Worm (Caenorhabditis elegans) whole organism, late embryonic: ENCODE results near the gene ife-5.

ENCODE experiments used
- C08G9.2 ChIP-seq: sonication (generic microtip); optimal IDR thresholded peaks from 2 replicates; lab custom pipeline; 2016; ENCODE audit warnings: mild to moderate bottlenecking, missing genetic modification characterization, moderate library complexity, missing compliant biosample characterization
- Y22D7AL.16 ChIP-seq: sonication (generic microtip); optimal IDR thresholded peaks from 2 replicates; lab custom pipeline; 2016; ENCODE audit warnings: missing genetic modification characterization, missing compliant biosample characterization
- ceh-2 ChIP-seq: sonication (generic microtip); optimal IDR thresholded peaks from 2 replicates; lab custom pipeline; 2016; ENCODE audit warnings: missing genotype, missing genetic modification characterization, missing compliant biosample characterization
- ceh-24 ChIP-seq: sonication (generic microtip); optimal IDR thresholded peaks from 2 replicates; lab custom pipeline; 2016; ENCODE audit warnings: mild to moderate bottlenecking, missing genetic modification characterization, missing compliant biosample characterization
- ceh-30 ChIP-seq: fragments of 150-350 bp; optimal IDR thresholded peaks from 2 replicates; lab custom pipeline; 2014; ENCODE audit warnings: missing biosample characterization, missing genetic modification characterization
- ceh-34 ChIP-seq: sonication (generic microtip); optimal IDR thresholded peaks from 2 replicates; lab custom pipeline; 2016; ENCODE audit warnings: mild to moderate bottlenecking, missing genetic modification characterization, missing compliant biosample characterization
- ceh-45 ChIP-seq: fragments of 200-800 bp; sonication (Bioruptor generic); IDR thresholded peaks from 2 replicates; pipeline ENCODE4 v1.3.6; 2022; ENCODE audit warnings: missing genetic modification reagents, missing genetic modification characterization, missing compliant biosample characterization
- ceh-48 ChIP-seq: sonication (generic microtip); optimal IDR thresholded peaks from 2 replicates; lab custom pipeline; 2016; ENCODE audit warnings: missing genetic modification characterization, inconsistent platforms, missing compliant biosample characterization
- che-1 ChIP-seq: sonication (generic microtip); optimal IDR thresholded peaks from 2 replicates; lab custom pipeline; 2016; ENCODE audit warnings: mild to moderate bottlenecking, missing genetic modification characterization, missing compliant biosample characterization
- eyg-1 ChIP-seq: sonication (generic microtip); optimal IDR thresholded peaks from 2 replicates; lab custom pipeline; 2016; ENCODE audit warnings: missing genotype, missing genetic modification characterization, missing compliant biosample characterization
- fax-1 ChIP-seq: sonication (generic microtip); optimal IDR thresholded peaks from 2 replicates; lab custom pipeline; 2016; ENCODE audit warnings: missing genotype, missing genetic modification characterization, missing compliant biosample characterization
- fkh-10 ChIP-seq: fragments of 150-350 bp; optimal IDR thresholded peaks from 2 replicates; lab custom pipeline; 2014; ENCODE audit warnings: missing biosample characterization, missing genetic modification reagents, missing genetic modification characterization
- fkh-6 ChIP-seq: sonication (generic microtip); optimal IDR thresholded peaks from 2 replicates; lab custom pipeline; 2016; ENCODE audit warnings: missing genetic modification characterization, missing compliant biosample characterization
- gmeb-2 ChIP-seq: sonication (generic microtip); optimal IDR thresholded peaks from 2 replicates; lab custom pipeline; 2016; ENCODE audit warnings: missing genetic modification characterization, inconsistent platforms, missing compliant biosample characterization
- hlh-30 ChIP-seq: sonication (generic microtip); optimal IDR thresholded peaks from 2 replicates; lab custom pipeline; 2017; ENCODE audit warnings: antibody characterized with exemption, missing genetic modification characterization, missing compliant biosample characterization; ENCODE audit not compliant: insufficient read depth
- hlh-8 ChIP-seq: sonication (generic microtip); optimal IDR thresholded peaks from 2 replicates; lab custom pipeline; 2016; ENCODE audit warnings: missing genotype, missing genetic modification characterization, missing compliant biosample characterization
- lin-11 ChIP-seq: fragments of 200-800 bp; sonication (Bioruptor generic); optimal IDR thresholded peaks from 2 replicates; lab custom pipeline; 2018; ENCODE audit warnings: mild to moderate bottlenecking, missing genetic modification characterization, missing compliant biosample characterization
- madf-2 ChIP-seq: sonication (generic microtip); optimal IDR thresholded peaks from 2 replicates; lab custom pipeline; 2017; ENCODE audit warnings: missing genetic modification characterization, missing compliant biosample characterization
- nhr-11 ChIP-seq: fragments of 150-350 bp; optimal IDR thresholded peaks from 2 replicates; lab custom pipeline; 2014; ENCODE audit warnings: missing biosample characterization, missing genetic modification characterization
- nhr-232 ChIP-seq: sonication (generic microtip); optimal IDR thresholded peaks from 2 replicates; lab custom pipeline; 2016; ENCODE audit warnings: missing genetic modification characterization, missing compliant biosample characterization
- odd-2 ChIP-seq: sonication (generic microtip); optimal IDR thresholded peaks from 2 replicates; lab custom pipeline; 2017; ENCODE audit warnings: antibody characterized with exemption, mild to moderate bottlenecking, missing genetic modification characterization, missing compliant biosample characterization
- pat-9 ChIP-seq: fragments of 200-800 bp; sonication (Bioruptor generic); optimal IDR thresholded peaks from 2 replicates; lab custom pipeline; 2018; ENCODE audit warnings: mild to moderate bottlenecking, missing genetic modification characterization, moderate library complexity, missing compliant biosample characterization
- pax-1 ChIP-seq: fragments of 150-350 bp; optimal IDR thresholded peaks from 2 replicates; lab custom pipeline; 2014; ENCODE audit warnings: missing biosample characterization, missing genetic modification characterization
- pha-2 ChIP-seq: sonication (generic microtip); optimal IDR thresholded peaks from 2 replicates; lab custom pipeline; 2017; ENCODE audit warnings: mild to moderate bottlenecking, missing genetic modification characterization, missing compliant biosample characterization
- pqm-1 ChIP-seq: sonication (generic microtip); optimal IDR thresholded peaks from 2 replicates; lab custom pipeline; 2016; ENCODE audit warnings: missing genetic modification characterization, missing compliant biosample characterization
- rnt-1 ChIP-seq: sonication (generic microtip); optimal IDR thresholded peaks from 2 replicates; lab custom pipeline; 2016; ENCODE audit warnings: missing genetic modification characterization, missing compliant biosample characterization
- sdc-2 ChIP-seq: sonication (generic microtip); optimal IDR thresholded peaks from 2 replicates; lab custom pipeline; 2016; ENCODE audit warnings: missing genotype, missing genetic modification characterization, missing compliant biosample characterization
- sox-2 ChIP-seq: fragments of 200-800 bp; sonication (Bioruptor generic); IDR thresholded peaks from 2 replicates; pipeline ENCODE4 v1.3.6; 2022; ENCODE audit warnings: missing genetic modification reagents, missing genetic modification characterization, missing compliant biosample characterization
- syd-9 ChIP-seq: sonication (generic microtip); optimal IDR thresholded peaks from 2 replicates; lab custom pipeline; 2016; ENCODE audit warnings: mild to moderate bottlenecking, missing genetic modification characterization, moderate library complexity, missing compliant biosample characterization
- tbx-2 ChIP-seq: sonication (generic microtip); optimal IDR thresholded peaks from 2 replicates; lab custom pipeline; 2016; ENCODE audit warnings: missing genetic modification characterization, missing compliant biosample characterization
- ttx-3 ChIP-seq: sonication (generic microtip); optimal IDR thresholded peaks from 2 replicates; lab custom pipeline; 2016; ENCODE audit warnings: missing genetic modification reagents, missing genetic modification characterization, missing compliant biosample characterization
- unc-55 ChIP-seq: sonication (generic microtip); optimal IDR thresholded peaks from 2 replicates; lab custom pipeline; 2017; ENCODE audit warnings: missing biosample characterization, missing genetic modification reagents, missing genetic modification characterization
- unc-86 ChIP-seq: sonication (generic microtip); optimal IDR thresholded peaks from 2 replicates; lab custom pipeline; 2016; ENCODE audit warnings: missing genetic modification characterization, missing compliant biosample characterization
- zip-5 ChIP-seq: sonication (generic microtip); optimal IDR thresholded peaks from 2 replicates; lab custom pipeline; 2016; ENCODE audit warnings: missing genetic modification characterization, missing compliant biosample characterization

The ife-5 gene

ce11 chrII:12296591-12296990 lies 16.1 kb downstream of the ife-5 start:
- TF ChIP-seq Y22D7AL.16 (tag; lab: Kevin White, UChicago): no peak
- peak; percentile 60 for TF ChIP-seq hlh-30

- TF ChIP-seq ceh-34: no peak
- no peak for TF ChIP-seq pqm-1
- no peak for TF ChIP-seq hlh-8 (tag; lab: Kevin White, UChicago)
- peak; percentile 3 for TF ChIP-seq ceh-48 (tag; lab: Kevin White, UChicago)
- no peak for TF ChIP-seq ttx-3
These were observed 20.2 kb downstream of the ife-5 start for ce11 chrII:12300680-12301079.

ce11 chrII:12301233-12301632 lies 20.8 kb downstream of the ife-5 start:
- TF ChIP-seq ceh-48 (tag; lab: Kevin White, UChicago) (peak; percentile 68), pat-9 (tag; lab: Kevin White, UChicago) (no peak)

ce11 chrII:12302354-12302753 lies 21.9 kb downstream of the ife-5 start, which contains the start of gene C50E10.1:
C50E10.1 (minus strand) TSS chrII:12302454.
- TF ChIP-seq madf-2 (tag; lab: Kevin White, UChicago) (no peak), ceh-45 (GFP tag; lab: Robert Waterston, UW) (no peak), nhr-232 (tag; lab: Kevin White, UChicago) (no peak), unc-86 (tag; lab: Kevin White, UChicago) (no peak), sdc-2 (no peak), ceh-2 (tag; lab: Kevin White, UChicago) (no peak), pha-2 (tag; lab: Kevin White, UChicago) (no peak), pax-1 (tag; lab: Kevin White, UChicago) (no peak), unc-55 (no peak), lin-11 (tag; lab: Kevin White, UChicago) (no peak), che-1 (no peak), C08G9.2 (tag; lab: Kevin White, UChicago) (no peak)

DNA sequence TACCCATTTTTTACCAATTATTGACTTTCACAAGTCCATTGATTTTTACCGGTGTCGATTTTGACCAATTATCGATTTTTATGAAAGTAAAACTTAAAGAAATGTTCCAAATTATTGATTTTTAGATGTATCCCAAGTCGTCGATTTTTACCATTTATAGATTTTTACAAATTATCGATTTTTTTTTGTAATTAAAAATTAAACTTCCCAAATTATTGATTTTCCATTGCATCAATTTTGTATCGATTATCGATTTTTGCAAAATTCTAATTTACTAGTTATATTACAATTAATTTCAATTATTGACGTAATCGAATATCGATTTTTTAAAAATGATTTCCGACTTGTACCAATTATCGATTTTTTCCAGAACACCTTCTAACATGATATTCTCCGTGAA lies 22.7 kb downstream of the ife-5 start, which contains the start of gene sre-50:
Gene sre-50 (plus strand): TSS at position 384 of the 400 bp plus-strand sequence.
- no peak for TF ChIP-seq tbx-2 (tag; lab: Kevin White, UChicago)
- TF ChIP-seq gmeb-2: no peak
- peak; percentile 16 for TF ChIP-seq ceh-48 (tag; lab: Kevin White, UChicago)

- TF ChIP-seq fkh-6: no peak
- no peak for TF ChIP-seq ceh-24 (tag; lab: Kevin White, UChicago)
- TF ChIP-seq che-1: no peak
- TF ChIP-seq hlh-8 (tag; lab: Kevin White, UChicago): no peak
- no peak for TF ChIP-seq fkh-10 (GFP tag; lab: Kevin White, UChicago)
- no peak for TF ChIP-seq ceh-30 (tag; lab: Kevin White, UChicago)
- TF ChIP-seq ceh-2 (tag; lab: Kevin White, UChicago): no peak
- no peak for TF ChIP-seq syd-9 (tag; lab: Kevin White, UChicago)
- no peak for TF ChIP-seq fax-1
- TF ChIP-seq rnt-1 (tag; lab: Kevin White, UChicago): no peak
- no peak for TF ChIP-seq nhr-11 (tag; lab: Kevin White, UChicago)
- TF ChIP-seq zip-5 (tag; lab: Kevin White, UChicago): no peak
- TF ChIP-seq sox-2 (GFP tag; lab: Robert Waterston, UW): no peak
- no peak for TF ChIP-seq eyg-1 (tag; lab: Kevin White, UChicago)
- TF ChIP-seq odd-2 (tag; lab: Kevin White, UChicago): no peak
- TF ChIP-seq, all 69 proteins: peak for 0
These were observed 29.2 kb downstream of the ife-5 start, which contains the start of gene C50E10.2 for ce11 chrII:12309614-12310013. C50E10.2 (minus strand) TSS chrII:12309714.
